Fruit fly (Drosophila melanogaster) whole organism, pupa: ENCODE measurements around the gene CG33630.

Experiments used
- CG10348 ChIP-seq: fragments of 200-800 bp; sonication (Bioruptor generic); IDR thresholded peaks from 2 replicates; pipeline ENCODE4 v1.3.6; 2022; ENCODE audit warnings: missing biosample characterization, missing genetic modification characterization
- CG12605 ChIP-seq: fragments of 200-800 bp; sonication (Bioruptor generic); IDR thresholded peaks from 2 replicates; pipeline ENCODE4 v1.3.6; 2022; ENCODE audit warnings: missing biosample characterization, missing genetic modification characterization
- CG13204 ChIP-seq: fragments of 200-800 bp; sonication (Bioruptor generic); optimal IDR thresholded peaks from 2 replicates; lab custom pipeline; 2018; ENCODE audit warnings: missing biosample characterization, mild to moderate bottlenecking, missing genetic modification characterization, moderate library complexity
- CG14655 ChIP-seq: fragments of 200-800 bp; sonication (Bioruptor generic); optimal IDR thresholded peaks from 3 replicates; lab custom pipeline; 2017; ENCODE audit warnings: mild to moderate bottlenecking, missing biosample characterization, missing genetic modification reagents, missing genetic modification characterization
- CG15710 ChIP-seq: fragments of 200-800 bp; sonication (Bioruptor generic); optimal IDR thresholded peaks from 2 replicates; lab custom pipeline; 2018; ENCODE audit warnings: missing biosample characterization, mild to moderate bottlenecking, missing genetic modification characterization, moderate library complexity
- CG17806 ChIP-seq: fragments of 200-800 bp; sonication (Bioruptor generic); optimal IDR thresholded peaks from 2 replicates; lab custom pipeline; 2018; ENCODE audit warnings: missing biosample characterization, mild to moderate bottlenecking, missing genetic modification characterization, moderate library complexity
- CG32121 ChIP-seq: fragments of 200-800 bp; sonication (Bioruptor generic); IDR thresholded peaks from 2 replicates; pipeline ENCODE4 v1.3.6; 2022; ENCODE audit warnings: missing biosample characterization, missing genetic modification characterization
- CG34367 ChIP-seq: fragments of 200-800 bp; sonication (Bioruptor generic); optimal IDR thresholded peaks from 2 replicates; lab custom pipeline; 2018; ENCODE audit warnings: missing biosample characterization, mild to moderate bottlenecking, missing genetic modification characterization
- CG4496 ChIP-seq: fragments of 200-800 bp; sonication (Bioruptor generic); IDR thresholded peaks from 3 replicates; pipeline ENCODE4 v1.3.6; 2022; ENCODE audit warnings: missing biosample characterization, missing genetic modification characterization
- CG8159 ChIP-seq: fragments of 200-800 bp; sonication (Bioruptor generic); optimal IDR thresholded peaks from 3 replicates; lab custom pipeline; 2018; ENCODE audit warnings: missing biosample characterization, mild to moderate bottlenecking, missing genetic modification characterization, moderate library complexity
- CG8301 ChIP-seq: fragments of 200-800 bp; sonication (Bioruptor generic); optimal IDR thresholded peaks from 2 replicates; lab custom pipeline; 2018; ENCODE audit warnings: missing biosample characterization, mild to moderate bottlenecking, missing genetic modification characterization
- CG9948 ChIP-seq: fragments of 200-800 bp; sonication (Bioruptor generic); optimal IDR thresholded peaks from 2 replicates; lab custom pipeline; 2018; ENCODE audit warnings: missing biosample characterization, mild to moderate bottlenecking, missing genetic modification characterization, moderate library complexity
- D1 ChIP-seq: fragments of 200-800 bp; sonication (Bioruptor generic); optimal IDR thresholded peaks from 2 replicates; lab custom pipeline; 2018; ENCODE audit warnings: missing biosample characterization, mild to moderate bottlenecking, missing genetic modification characterization, moderate library complexity
- EcR ChIP-seq: fragments of 200-800 bp; sonication (Bioruptor generic); optimal IDR thresholded peaks from 3 replicates; lab custom pipeline; 2019; ENCODE audit warnings: missing biosample characterization, missing genetic modification characterization, mild to moderate bottlenecking, moderate library complexity, missing genetic modification reagents
- Ets98B ChIP-seq: fragments of 200-800 bp; sonication (Bioruptor generic); IDR thresholded peaks from 2 replicates; pipeline ENCODE4 v1.3.6; 2022; ENCODE audit warnings: missing biosample characterization, missing genetic modification characterization
- Pif1A ChIP-seq: fragments of 200-800 bp; sonication (Bioruptor generic); optimal IDR thresholded peaks from 3 replicates; lab custom pipeline; 2016; ENCODE audit warnings: missing biosample characterization, missing genetic modification characterization
- Pif1B ChIP-seq: fragments of 200-800 bp; sonication (Bioruptor generic); optimal IDR thresholded peaks from 3 replicates; lab custom pipeline; 2016; ENCODE audit warnings: missing biosample characterization, missing genetic modification characterization
- Snoo ChIP-seq: fragments of 200-800 bp; sonication (Bioruptor generic); optimal IDR thresholded peaks from 3 replicates; lab custom pipeline; 2017; ENCODE audit warnings: missing biosample characterization, mild to moderate bottlenecking, missing genetic modification characterization, inconsistent platforms
- fd96Ca ChIP-seq: fragments of 200-800 bp; sonication (Bioruptor generic); IDR thresholded peaks from 3 replicates; pipeline ENCODE4 v1.3.6; 2022; ENCODE audit warnings: missing biosample characterization, missing genetic modification characterization
- gl ChIP-seq: fragments of 200-800 bp; sonication (Bioruptor generic); optimal IDR thresholded peaks from 2 replicates; lab custom pipeline; 2018; ENCODE audit warnings: missing biosample characterization, mild to moderate bottlenecking, missing genetic modification characterization
- rn ChIP-seq: fragments of 200-800 bp; sonication (Bioruptor generic); IDR thresholded peaks from 2 replicates; pipeline ENCODE4 v1.3.6; 2022; ENCODE audit warnings: missing biosample characterization, missing genetic modification characterization

Gene CG33630

DNA sequence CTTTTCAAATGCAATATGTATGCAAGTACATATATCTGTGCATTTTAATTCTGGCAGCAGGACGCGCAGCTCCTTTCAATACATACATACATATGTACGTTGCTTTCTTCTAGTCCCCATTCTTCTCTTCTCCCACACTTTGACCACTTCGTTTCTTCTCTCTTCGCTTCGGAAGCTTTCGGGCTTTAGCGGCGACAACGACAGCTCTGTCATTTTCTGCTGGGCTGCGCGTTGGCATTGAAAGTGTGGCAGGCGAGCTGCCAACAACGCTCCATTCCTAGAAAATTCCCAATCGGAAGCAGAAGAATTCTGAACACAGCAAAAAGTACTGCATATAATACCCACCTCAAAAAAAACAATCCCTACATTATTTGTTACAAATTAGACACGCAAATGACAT, 20.7 kb downstream of the CG33630 start:
- TF ChIP-seq CG34367 (tag; lab: Kevin White, UChicago) (no peak), Snoo (no peak), D1 (no peak), gl (tag; lab: Kevin White, UChicago) (no peak), fd96Ca (no peak), rn (no peak), Ets98B (GFP tag; lab: Robert Waterston, UW) (no peak), CG4496 (peak; percentile 30; the same call in 1 of the 3 replicates), CG10348 (no peak)

DNA sequence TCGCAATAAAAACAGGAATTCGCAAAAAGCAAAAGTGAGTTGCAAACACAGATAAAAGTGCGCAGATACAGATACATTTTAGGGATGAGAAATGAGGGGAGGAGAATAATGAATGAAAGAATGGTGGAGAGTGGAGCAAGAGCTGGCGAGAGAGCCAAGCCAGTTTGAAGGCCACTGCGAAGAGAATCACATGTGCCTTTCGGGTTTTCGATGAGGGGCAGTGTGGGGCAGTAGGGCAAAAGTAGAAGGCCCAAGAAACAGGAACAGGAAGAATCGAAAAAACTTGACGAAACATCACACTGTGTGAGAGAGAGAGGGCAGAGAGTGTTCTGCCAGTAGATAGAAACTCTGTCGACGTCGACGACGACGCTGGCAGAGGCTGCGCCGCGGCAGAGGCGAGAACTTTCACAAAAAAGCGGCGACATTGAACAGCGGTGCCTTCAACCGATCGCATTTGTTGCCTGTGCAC, 21.8 kb downstream of the CG33630 start:
- TF ChIP-seq CG32121, result no peak
- no peak for TF ChIP-seq Ets98B (GFP tag; lab: Robert Waterston, UW)
- TF ChIP-seq CG4496, result 0 out of 3 replicates have a peak, but pooled peaks have one; percentile 18
- TF ChIP-seq CG14655, result no peak
- peak; percentile 24 for TF ChIP-seq CG13204 (GFP tag; lab: Kevin White, UChicago)
- TF ChIP-seq D1, result no peak
- TF ChIP-seq fd96Ca, result no peak
- no peak for TF ChIP-seq Pif1A (GFP tag; lab: Kevin White, UChicago)
- no peak for TF ChIP-seq CG17806 (tag; lab: Kevin White, UChicago)
- peak; percentile 20 for TF ChIP-seq CG15710 (tag; lab: Kevin White, UChicago)
- peak; percentile 20 for TF ChIP-seq gl (tag; lab: Kevin White, UChicago)
- peak; percentile 5 for TF ChIP-seq CG8159 (tag; lab: Kevin White, UChicago)
- no peak for TF ChIP-seq CG34367 (tag; lab: Kevin White, UChicago)
- no peak for TF ChIP-seq CG9948 (tag; lab: Kevin White, UChicago)
- TF ChIP-seq Pif1B, result no peak
- no peak for TF ChIP-seq rn
- peak; percentile 82 for TF ChIP-seq EcR (GFP tag; lab: Kevin White, UChicago)
- TF ChIP-seq Snoo, result no peak
- no peak for TF ChIP-seq CG8301 (tag; lab: Kevin White, UChicago)
- TF ChIP-seq CG10348, result no peak
- peak; percentile 19; the same call in 1 of the 2 replicates for TF ChIP-seq CG12605

DNA sequence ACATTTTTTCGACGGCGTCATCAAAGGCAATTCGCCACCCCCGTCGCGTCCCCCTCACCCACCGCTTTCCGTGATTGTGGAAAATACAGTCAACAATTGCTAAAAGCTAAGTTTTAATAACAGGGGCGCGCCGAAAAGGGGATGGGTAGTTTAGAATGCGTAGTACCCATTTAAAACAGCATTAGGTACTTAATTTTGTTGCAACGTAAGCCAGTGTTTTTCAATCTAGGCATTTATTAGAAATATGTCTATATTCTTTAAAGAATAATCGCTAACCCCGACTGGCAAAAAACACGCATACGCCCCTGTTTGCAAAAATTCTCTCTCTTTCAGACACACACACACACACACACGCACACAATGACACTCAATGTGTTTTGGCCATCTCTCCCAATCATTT, 22.5 kb downstream of the CG33630 start:
- TF ChIP-seq Snoo (peak; percentile 75), Pif1B (no peak), CG17806 (tag; lab: Kevin White, UChicago) (peak; percentile 54), EcR (GFP tag; lab: Kevin White, UChicago) (no peak), CG14655 (peak; percentile 37), fd96Ca (peak; percentile 69; the same call in 2 of the 3 replicates), Ets98B (GFP tag; lab: Robert Waterston, UW) (0 out of 2 replicates have a peak, but pooled peaks have one; percentile 34), CG4496 (peak; percentile 75), rn (0 out of 2 replicates have a peak, but pooled peaks have one; percentile 14), CG12605 (no peak), Pif1A (GFP tag; lab: Kevin White, UChicago) (peak; percentile 27), CG10348 (no peak), CG34367 (tag; lab: Kevin White, UChicago) (peak; percentile 46), D1 (no peak), CG15710 (tag; lab: Kevin White, UChicago) (peak; percentile 57), gl (tag; lab: Kevin White, UChicago) (no peak), CG32121 (peak; percentile 39; the same call in 1 of the 2 replicates), CG8159 (tag; lab: Kevin White, UChicago) (peak; percentile 41), CG8301 (tag; lab: Kevin White, UChicago) (peak; percentile 7), CG13204 (GFP tag; lab: Kevin White, UChicago) (no peak), CG9948 (tag; lab: Kevin White, UChicago) (peak; percentile 40)
- TF ChIP-seq, all 21 proteins: peak for 14

DNA sequence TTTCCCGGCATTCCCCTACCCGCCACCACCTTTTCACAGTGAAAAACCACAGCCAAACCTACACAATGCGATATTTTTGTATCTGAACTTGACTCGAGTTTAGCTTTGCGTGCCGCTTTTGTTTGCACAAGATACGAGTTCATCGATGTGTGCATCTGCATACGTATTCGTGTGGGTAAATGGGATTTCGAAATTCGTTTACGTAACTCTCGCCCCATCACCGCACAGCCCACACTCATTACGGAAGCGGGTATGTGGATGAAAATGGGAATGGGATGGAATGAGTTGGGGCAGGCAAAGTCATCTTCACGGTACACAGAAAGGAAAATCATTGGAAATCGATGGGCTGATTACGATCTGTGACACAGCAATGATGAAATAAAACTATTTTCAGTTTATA, 23.8 kb downstream of the CG33630 start:
- TF ChIP-seq fd96Ca, result no peak

DNA sequence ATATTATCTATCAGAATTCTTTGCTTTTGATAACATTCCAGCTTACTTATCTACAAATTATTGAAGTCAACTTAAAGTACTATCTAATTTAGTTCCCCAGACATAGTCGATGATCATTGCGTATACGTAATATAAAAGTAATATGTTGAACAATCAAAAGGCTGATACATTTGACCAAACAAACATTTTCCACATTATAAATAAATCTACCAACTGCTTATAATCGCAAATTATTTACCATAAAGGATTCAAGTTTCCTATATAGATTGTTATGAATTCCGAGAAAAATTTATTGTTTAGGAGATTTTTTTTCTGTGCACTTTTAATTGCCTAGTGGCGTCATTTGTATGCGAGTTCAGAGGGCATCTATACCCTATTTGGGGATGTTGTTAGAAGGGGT, 24.3 kb downstream of the CG33630 start:
- TF ChIP-seq fd96Ca, result no peak
- no peak for TF ChIP-seq CG34367 (tag; lab: Kevin White, UChicago)
- no peak for TF ChIP-seq CG14655
- TF ChIP-seq CG9948 (tag; lab: Kevin White, UChicago), result peak; percentile 2
- TF ChIP-seq, all 21 proteins: peak for 1

DNA sequence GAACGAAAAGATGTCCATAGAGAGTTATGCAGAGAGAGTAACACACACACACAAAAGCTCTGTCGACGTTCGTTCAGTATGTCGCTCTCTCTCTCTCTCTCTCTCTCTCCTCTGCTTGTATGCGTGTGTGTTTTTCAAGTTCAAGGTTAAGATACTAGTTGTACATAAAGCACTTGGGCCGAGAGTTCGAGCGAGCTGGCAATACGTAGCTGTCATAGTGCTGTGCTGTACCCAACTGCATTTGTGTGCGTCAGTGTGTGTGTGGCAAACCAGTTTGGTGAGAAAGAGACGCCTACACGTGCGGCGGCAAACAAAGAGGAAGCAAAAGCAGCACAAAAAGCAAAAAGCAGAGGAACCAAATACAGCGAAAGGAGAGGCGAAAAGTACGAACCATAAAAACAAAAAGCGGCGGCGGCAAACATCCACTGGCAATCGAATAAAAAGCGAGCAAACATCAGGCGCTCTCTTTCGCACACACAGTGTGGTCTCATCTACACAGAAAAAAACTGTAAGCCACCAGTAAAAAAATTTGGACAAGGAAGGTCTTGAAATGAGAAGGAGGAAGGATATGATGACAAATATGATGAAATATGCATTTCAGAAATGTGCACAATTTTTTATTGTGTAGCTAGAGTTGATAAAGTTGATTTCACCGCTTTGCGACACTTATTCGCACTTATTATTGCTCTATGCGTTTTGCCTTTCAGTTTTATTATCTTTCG, 24.9 kb downstream of the CG33630 start:
- TF ChIP-seq Pif1A (GFP tag; lab: Kevin White, UChicago) (peak; percentile 96), CG9948 (tag; lab: Kevin White, UChicago) (peak; percentile 91), CG34367 (tag; lab: Kevin White, UChicago) (peak; percentile 89), CG17806 (tag; lab: Kevin White, UChicago) (peak; percentile 91), CG12605 (peak; percentile 77), fd96Ca (peak; percentile 93), CG15710 (tag; lab: Kevin White, UChicago) (peak; percentile 89), CG4496 (peak; percentile 93), rn (peak; percentile 90), CG10348 (peak; percentile 41; the same call in 1 of the 2 replicates), EcR (GFP tag; lab: Kevin White, UChicago) (peak; percentile 92), CG32121 (peak; percentile 85), CG8301 (tag; lab: Kevin White, UChicago) (peak; percentile 78), CG14655 (peak; percentile 83), Snoo (peak; percentile 70), gl (tag; lab: Kevin White, UChicago) (peak; percentile 80), D1 (peak; percentile 88), CG8159 (tag; lab: Kevin White, UChicago) (peak; percentile 89), CG13204 (GFP tag; lab: Kevin White, UChicago) (peak; percentile 65), Pif1B (peak; percentile 90), Ets98B (GFP tag; lab: Robert Waterston, UW) (peak; percentile 81)
